Worm (Caenorhabditis elegans): ENCODE measurements around the gene hex-3.

Gene hex-3

DNA sequence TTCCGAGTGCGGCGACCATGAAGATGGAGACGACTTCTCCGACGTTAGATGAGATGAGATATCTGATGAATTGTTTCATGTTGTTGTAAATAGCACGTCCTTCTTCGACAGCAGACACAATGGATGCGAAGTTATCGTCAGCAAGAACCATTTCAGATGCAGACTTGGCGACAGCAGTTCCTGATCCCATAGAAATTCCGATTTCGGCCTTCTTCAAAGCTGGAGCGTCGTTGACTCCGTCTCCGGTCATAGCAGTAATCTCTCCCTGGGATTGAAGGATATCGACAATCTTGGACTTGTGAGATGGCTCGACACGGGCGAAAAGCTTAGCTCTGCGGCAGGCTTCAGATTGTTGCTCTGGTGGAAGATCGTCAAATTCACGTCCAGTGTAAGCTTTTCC, 35.1 kb upstream of the hex-3 start:
- peak; percentile 96 for TF ChIP-seq aha-1 (tag)
- no peak for TF ChIP-seq lin-29 (GFP tag; IDR thresholded peaks at IDR 0.05)

DNA sequence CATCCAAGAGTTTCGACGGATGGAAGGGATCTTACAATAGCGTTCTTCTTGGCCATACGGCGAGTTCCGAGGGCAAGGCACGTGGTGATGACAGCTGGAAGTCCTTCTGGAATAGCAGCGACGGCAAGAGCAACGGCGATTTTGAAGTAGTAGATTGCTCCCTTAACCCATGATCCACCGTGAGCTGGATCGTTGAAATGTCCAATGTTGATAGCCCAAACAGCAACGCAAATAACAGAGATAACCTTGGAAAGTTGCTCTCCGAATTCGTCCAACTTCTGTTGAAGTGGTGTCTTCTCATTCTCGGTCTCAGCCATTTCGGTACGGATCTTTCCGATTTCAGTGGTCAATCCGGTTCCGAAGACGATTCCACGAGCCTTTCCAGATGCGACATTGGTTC, 33.8 kb upstream of the hex-3 start:
- no peak for TF ChIP-seq snpc-4 (tag; optimal IDR thresholded peaks at IDR 0.05)
- TF ChIP-seq Y48G9A.11 (GFP tag; IDR thresholded peaks at IDR 0.05): no peak
- 0 out of 2 replicates have a peak, but pooled peaks have one; percentile 33 for TF ChIP-seq D1046.2 (GFP tag; IDR thresholded peaks at IDR 0.05)
- TF ChIP-seq F26F4.8 (GFP tag; conservative IDR thresholded peaks at IDR 0.05): peak; percentile 14; the same call in 1 of the 2 replicates
- TF ChIP-seq duxl-1 (tag; optimal IDR thresholded peaks at IDR 0.05; ENCODE audit: poor library complexity): peak; percentile 53
- TF ChIP-seq aha-1 (tag): peak; percentile 92

- TF ChIP-seq lin-1 (GFP tag; IDR thresholded peaks at IDR 0.05): no peak
- TF ChIP-seq daf-16 (GFP tag; optimal IDR thresholded peaks at IDR 0.05): peak in 1 of 2 experiments; percentile 42
- TF ChIP-seq daf-16 (tag; optimal IDR thresholded peaks at IDR 0.05): no peak
- no peak for TF ChIP-seq F49E8.2 (tag; optimal IDR thresholded peaks at IDR 0.05; ENCODE audit: borderline replicate concordance)
- no peak for TF ChIP-seq zip-2 (tag; optimal IDR thresholded peaks at IDR 0.05)
- TF ChIP-seq daf-12 (tag; optimal IDR thresholded peaks at IDR 0.05): no peak
- TF ChIP-seq lsy-2 (tag; optimal IDR thresholded peaks at IDR 0.05): no peak
- TF ChIP-seq mxl-2 (GFP tag; conservative IDR thresholded peaks at IDR 0.05): no peak
- TF ChIP-seq sdz-12 (GFP tag; optimal IDR thresholded peaks at IDR 0.05): no peak
- peak; percentile 63 for TF ChIP-seq nhr-11 (tag; optimal IDR thresholded peaks at IDR 0.05)
- TF ChIP-seq ceh-20 (GFP tag; IDR thresholded peaks at IDR 0.05): no peak
- no peak for TF ChIP-seq spr-1 (tag; optimal IDR thresholded peaks at IDR 0.05)
- TF ChIP-seq aha-1 (tag): peak; percentile 24
- no peak for TF ChIP-seq skn-1 (tag; optimal IDR thresholded peaks at IDR 0.05)
- TF ChIP-seq mes-2 (tag; optimal IDR thresholded peaks at IDR 0.05; ENCODE audit: poor library complexity, severe bottlenecking): no peak
- no peak for TF ChIP-seq jun-1 (tag; optimal IDR thresholded peaks at IDR 0.05)
- TF ChIP-seq tag-97 (GFP tag; IDR thresholded peaks at IDR 0.05): no peak
- TF ChIP-seq dve-1 (tag; optimal IDR thresholded peaks at IDR 0.05; ENCODE audit: insufficient read depth): no peak
- TF ChIP-seq zag-1 (tag; optimal IDR thresholded peaks at IDR 0.05): no peak
- no peak for TF ChIP-seq lim-7 (GFP tag; IDR thresholded peaks at IDR 0.05)
- no peak for TF ChIP-seq F10B5.3 (tag; optimal IDR thresholded peaks at IDR 0.05)
- TF ChIP-seq fos-1 (tag; optimal IDR thresholded peaks at IDR 0.05): no peak
- no peak for TF ChIP-seq spr-3 (GFP tag; optimal IDR thresholded peaks at IDR 0.05)
Observed at ce11 chrIII:10816045-10816444, 33.0 kb upstream of the hex-3 start.

- TF ChIP-seq madf-5 (GFP tag; IDR thresholded peaks at IDR 0.05) (0 out of 4 replicates have a peak, but pooled peaks of 1 of the 2 experiments have one; percentile 61), daf-16 (GFP tag; optimal IDR thresholded peaks at IDR 0.05) (peak in 1 of 2 experiments; percentile 20), daf-16 (tag; optimal IDR thresholded peaks at IDR 0.05) (no peak), egl-43 (GFP tag; IDR thresholded peaks at IDR 0.05) (peak; percentile 33; the same call in 1 of the 2 replicates), aha-1 (tag) (peak; percentile 75), T26A8.4 (GFP tag; IDR thresholded peaks at IDR 0.05) (0 out of 2 replicates have a peak, but pooled peaks have one; percentile 13), nhr-111 (GFP tag; optimal IDR thresholded peaks at IDR 0.05) (no peak), set-16 (GFP tag; IDR thresholded peaks at IDR 0.05) (peak; percentile 89), dmd-9 (GFP tag; IDR thresholded peaks at IDR 0.05) (0 out of 2 replicates have a peak, but pooled peaks have one; percentile 7), dmd-6 (GFP tag; IDR thresholded peaks at IDR 0.05) (no peak), hlh-11 (tag; optimal IDR thresholded peaks at IDR 0.05) (peak; percentile 48), pqm-1 (tag; optimal IDR thresholded peaks at IDR 0.05) (no peak), D1046.2 (GFP tag; IDR thresholded peaks at IDR 0.05) (0 out of 2 replicates have a peak, but pooled peaks have one; percentile 9)
Observed at ce11 chrIII:10816800-10817418, 32.1 kb upstream of the hex-3 start, which contains the start of gene sca-1. sca-1 (minus strand) TSS chrIII:10816850.

Measured in whole organism, L4 larva.